Fruit fly (Drosophila melanogaster) whole organism, embryonic: Measurements from ENCODE around the gene bmm.
A peak's percentile ranks its signal among the peaks of the same experiment; 100 is the strongest.

ENCODE experiments used
- B-H1 ChIP-seq: fragments of 200-800 bp; sonication (Bioruptor generic); IDR thresholded peaks from 3 replicates; pipeline ENCODE4 v1.3.6; 2022; ENCODE audit warnings: missing biosample characterization, missing genetic modification characterization
- C15 ChIP-seq: fragments of 200-800 bp; sonication (Bioruptor generic); IDR thresholded peaks from 3 replicates; pipeline ENCODE4 v1.3.6; 2022; ENCODE audit warnings: missing biosample characterization, missing genetic modification characterization
- CG10543 ChIP-seq: fragments of 200-800 bp; sonication (Bioruptor generic); optimal IDR thresholded peaks from 3 replicates; lab custom pipeline; 2017; ENCODE audit warnings: missing biosample characterization, mild to moderate bottlenecking, missing genetic modification characterization, moderate library complexity
- CG10979 ChIP-seq: fragments of 200-800 bp; sonication (Bioruptor generic); optimal IDR thresholded peaks from 2 replicates; lab custom pipeline; 2018; ENCODE audit warnings: missing biosample characterization, mild to moderate bottlenecking, missing genetic modification characterization, moderate library complexity
- CG11695 ChIP-seq: fragments of 200-800 bp; sonication (Bioruptor generic); IDR thresholded peaks from 3 replicates; pipeline ENCODE4 v1.3.6; 2022; ENCODE audit warnings: missing biosample characterization, missing genetic modification characterization
- CG12071 ChIP-seq: fragments of 200-800 bp; sonication (Bioruptor generic); optimal IDR thresholded peaks from 3 replicates; lab custom pipeline; 2018; ENCODE audit warnings: missing biosample characterization, mild to moderate bottlenecking, missing genetic modification characterization
- CG12104 ChIP-seq: fragments of 200-800 bp; sonication (Bioruptor generic); optimal IDR thresholded peaks from 3 replicates; lab custom pipeline; 2016; ENCODE audit warnings: missing biosample characterization, missing genetic modification characterization
- CG2199 ChIP-seq: fragments of 200-800 bp; sonication (Bioruptor generic); IDR thresholded peaks from 3 replicates; pipeline ENCODE4 v1.3.6; 2022; ENCODE audit warnings: missing biosample characterization, missing genetic modification characterization
- CG34376 ChIP-seq: fragments of 200-800 bp; sonication (Bioruptor generic); optimal IDR thresholded peaks from 2 replicates; lab custom pipeline; 2018; ENCODE audit warnings: missing biosample characterization, mild to moderate bottlenecking, missing genetic modification characterization
- CG7839 ChIP-seq: fragments of 200-800 bp; sonication (Bioruptor generic); optimal IDR thresholded peaks from 3 replicates; lab custom pipeline; 2018; ENCODE audit warnings: missing biosample characterization, mild to moderate bottlenecking, missing genetic modification characterization, moderate library complexity
- CG8290 ChIP-seq, 3 experiments: fragments of 200-800 bp; sonication (Bioruptor generic); optimal IDR thresholded peaks; 2 replicates each; lab custom pipeline; 2016 to 2019; ENCODE audit warnings: missing biosample characterization in 3 of 3, missing genetic modification characterization in 3 of 3, mild to moderate bottlenecking in 2 of 3, moderate library complexity in 1 of 3
- CG8478 ChIP-seq: fragments of >200 bp; optimal IDR thresholded peaks from 2 replicates; lab custom pipeline; 2018
- CG9437 ChIP-seq: fragments of 200-800 bp; sonication (Bioruptor generic); optimal IDR thresholded peaks from 2 replicates; lab custom pipeline; 2018; ENCODE audit warnings: missing biosample characterization, mild to moderate bottlenecking, missing genetic modification characterization
- CHES-1-like ChIP-seq: fragments of 200-800 bp; sonication (Bioruptor generic); optimal IDR thresholded peaks from 2 replicates; lab custom pipeline; 2016; ENCODE audit warnings: missing biosample characterization, missing genetic modification characterization
- CoRest ChIP-seq: fragments of 200-800 bp; sonication (Bioruptor generic); optimal IDR thresholded peaks from 3 replicates; lab custom pipeline; 2018; ENCODE audit warnings: missing biosample characterization, mild to moderate bottlenecking, missing genetic modification characterization, moderate library complexity
- ERR ChIP-seq: fragments of 200-800 bp; sonication (Bioruptor generic); optimal IDR thresholded peaks from 2 replicates; lab custom pipeline; 2016; ENCODE audit warnings: missing biosample characterization, missing genetic modification characterization
- Hey ChIP-seq: fragments of 200-800 bp; sonication (Bioruptor generic); optimal IDR thresholded peaks from 3 replicates; lab custom pipeline; 2018; ENCODE audit warnings: missing biosample characterization, mild to moderate bottlenecking, missing genetic modification characterization
- Kr ChIP-seq: fragments of 200-800 bp; sonication (Bioruptor generic); optimal IDR thresholded peaks from 2 replicates; lab custom pipeline; 2017; ENCODE audit warnings: missing biosample characterization, mild to moderate bottlenecking, missing genetic modification characterization
- Med ChIP-seq: fragments of 200-800 bp; sonication (Bioruptor generic); peaks from one replicate; lab custom pipeline; 2016; ENCODE audit warnings: missing biosample characterization, missing genetic modification characterization, mild to moderate bottlenecking, inconsistent platforms, moderate library complexity
- Ptx1 ChIP-seq: fragments of 200-800 bp; sonication (Bioruptor generic); IDR thresholded peaks from 2 replicates; pipeline ENCODE4 v1.3.6; 2022; ENCODE audit warnings: missing biosample characterization, missing genetic modification characterization
- cad ChIP-seq: fragments of >200 bp; optimal IDR thresholded peaks from 2 replicates; lab custom pipeline; 2017; ENCODE audit warnings: missing biosample characterization, missing genetic modification characterization
- eve ChIP-seq, 2 experiments: fragments of >200 bp; optimal IDR thresholded peaks; 2 replicates each; lab custom pipeline; 2017; ENCODE audit warnings: missing biosample characterization in 2 of 2, missing genetic modification characterization in 2 of 2
- exex ChIP-seq: fragments of 200-800 bp; sonication (Bioruptor generic); optimal IDR thresholded peaks from 4 replicates; lab custom pipeline; 2018; ENCODE audit warnings: missing biosample characterization, mild to moderate bottlenecking, missing genetic modification characterization, moderate library complexity
- kni ChIP-seq: fragments of 200-800 bp; sonication (Bioruptor generic); optimal IDR thresholded peaks from 3 replicates; lab custom pipeline; 2017; ENCODE audit warnings: mild to moderate bottlenecking, missing biosample characterization, missing genetic modification reagents, missing genetic modification characterization
- knrl ChIP-seq: fragments of 200-800 bp; sonication (Bioruptor generic); IDR thresholded peaks from 3 replicates; pipeline ENCODE4 v1.3.6; 2022; ENCODE audit warnings: missing biosample characterization, missing genetic modification characterization; ENCODE audit not compliant: partially characterized antibody
- mirr ChIP-seq: fragments of 200-800 bp; sonication (Bioruptor generic); optimal IDR thresholded peaks from 3 replicates; lab custom pipeline; 2018; ENCODE audit warnings: missing biosample characterization, mild to moderate bottlenecking, missing genetic modification characterization
- nerfin-1 ChIP-seq: fragments of 200-800 bp; sonication (Bioruptor generic); optimal IDR thresholded peaks from 3 replicates; lab custom pipeline; 2019; ENCODE audit warnings: missing biosample characterization, mild to moderate bottlenecking, missing genetic modification characterization, moderate library complexity
- nom ChIP-seq: fragments of 200-800 bp; sonication (Bioruptor generic); optimal IDR thresholded peaks from 2 replicates; lab custom pipeline; 2017; ENCODE audit warnings: missing biosample characterization, missing genetic modification characterization, mild to moderate bottlenecking, moderate library complexity, missing genetic modification reagents
- pfk ChIP-seq: fragments of 200-800 bp; sonication (Bioruptor generic); optimal IDR thresholded peaks from 2 replicates; lab custom pipeline; 2018; ENCODE audit warnings: missing biosample characterization, mild to moderate bottlenecking, missing genetic modification characterization, moderate library complexity
- sd ChIP-seq: fragments of 200-800 bp; sonication (Bioruptor generic); optimal IDR thresholded peaks from 3 replicates; lab custom pipeline; 2018; ENCODE audit warnings: missing biosample characterization, mild to moderate bottlenecking, missing genetic modification characterization, moderate library complexity
- sens ChIP-seq: fragments of 200-800 bp; sonication (Bioruptor generic); peaks from one replicate; lab custom pipeline; 2016; ENCODE audit warnings: missing biosample characterization, missing genetic modification characterization
- sug ChIP-seq: fragments of 200-800 bp; optimal IDR thresholded peaks from 2 replicates; lab custom pipeline; 2019; ENCODE audit warnings: missing biosample characterization, mild to moderate bottlenecking, missing genetic modification characterization, moderate library complexity

The bmm gene

dm6 chr3L:14784241-14784948, 1.8 kb downstream of the bmm start:
- TF ChIP-seq CG8478 (lab: Kevin White, UChicago) = no peak
- peak; percentile 95 for TF ChIP-seq sd (tag; lab: Kevin White, UChicago)

DNA sequence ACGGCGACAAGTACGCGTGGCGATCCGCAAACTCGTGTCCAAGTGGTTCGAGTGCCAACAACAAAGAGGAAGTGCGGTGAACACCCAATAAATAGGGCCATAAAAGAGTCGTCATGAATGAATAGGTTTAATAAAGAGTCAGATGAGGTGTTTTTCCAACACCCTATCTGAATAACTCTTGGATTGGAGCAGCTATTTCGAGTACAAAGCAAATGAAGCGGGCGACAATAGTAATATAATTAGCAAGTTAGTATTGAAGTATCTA, 2.9 kb downstream of the bmm start:
- TF ChIP-seq Kr (GFP tag; lab: Kevin White, UChicago) (no peak), mirr (GFP tag; lab: Kevin White, UChicago) (peak; percentile 11), Med (peak; percentile 66), exex (tag; lab: Kevin White, UChicago) (peak; percentile 28), cad (peak; percentile 46), CG12071 (GFP tag; lab: Kevin White, UChicago) (no peak), CG8290 (GFP tag; optimal IDR thresholded peaks at IDR 0.05; lab: Kevin White, UChicago) (no peak), CG8290 (tag; optimal IDR thresholded peaks at IDR 0.05; lab: Kevin White, UChicago) (peak in 1 of 2 experiments; percentile 11), Hey (tag; lab: Kevin White, UChicago) (peak; percentile 12)

DNA sequence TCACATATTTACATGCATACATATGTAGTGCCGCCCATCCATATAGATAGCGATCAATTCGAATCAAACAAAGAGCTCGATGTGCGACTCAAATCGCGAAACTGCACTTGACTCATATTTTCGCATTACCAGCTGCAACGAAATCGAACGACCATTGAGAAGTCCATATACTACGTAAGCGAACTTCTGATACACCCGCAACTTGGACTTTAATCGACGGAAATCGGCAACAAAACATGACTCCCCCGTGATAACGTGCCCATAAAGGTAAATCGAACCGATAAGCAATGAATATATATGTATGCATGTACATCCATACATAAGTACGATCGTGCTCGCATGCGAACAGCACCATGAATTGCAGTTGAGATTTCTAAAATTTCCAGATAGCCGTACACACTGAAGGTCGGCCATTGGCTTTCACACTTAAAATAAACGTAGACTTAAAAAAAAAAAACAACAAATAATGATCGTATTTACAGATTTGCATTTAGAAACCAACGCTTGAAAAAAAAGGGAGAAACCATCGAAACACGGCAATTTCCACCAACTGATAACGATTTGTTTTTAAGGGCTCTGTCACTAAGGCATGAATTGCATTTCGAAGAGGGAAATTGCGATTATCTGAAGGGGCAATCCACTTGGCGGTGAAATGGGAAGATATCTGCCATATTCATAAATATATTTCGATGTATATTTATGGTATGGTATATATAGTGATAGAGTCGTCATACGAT, 3.4 kb downstream of the bmm start:
- TF ChIP-seq sens (GFP tag; lab: Kevin White, UChicago) (peak; percentile 41), C15 (no peak), CG11695 (GFP tag; lab: Robert Waterston, UW) (0 out of 3 replicates have a peak, but pooled peaks have one; percentile 18), sug (tag; lab: Kevin White, UChicago) (peak; percentile 59), kni (GFP tag; lab: Kevin White, UChicago) (peak; percentile 46), CG10543 (peak; percentile 15), ERR (GFP tag; lab: Kevin White, UChicago) (peak; percentile 5), pfk (GFP tag; lab: Kevin White, UChicago) (no peak), eve (GFP tag; optimal IDR thresholded peaks at IDR 0.05; lab: Kevin White, UChicago) (peak in 1 of 2 experiments; percentile 29), nom (peak; percentile 52), CG34376 (GFP tag; lab: Kevin White, UChicago) (no peak)

- TF ChIP-seq CG7839 (tag; lab: Kevin White, UChicago) = no peak
- TF ChIP-seq CG10979 = no peak
- peak; percentile 40 for TF ChIP-seq CG9437
- TF ChIP-seq CG12104 (GFP tag; lab: Kevin White, UChicago) = peak; percentile 43
- no peak for TF ChIP-seq knrl (GFP tag; lab: Robert Waterston, UW)
- TF ChIP-seq Ptx1 (GFP tag; lab: Robert Waterston, UW) = 0 out of 2 replicates have a peak, but pooled peaks have one; percentile 4
- TF ChIP-seq CoRest (tag; lab: Kevin White, UChicago) = peak; percentile 32
- TF ChIP-seq CHES-1-like (GFP tag; lab: Kevin White, UChicago) = no peak
- peak; percentile 59 for TF ChIP-seq nerfin-1 (tag; lab: Kevin White, UChicago)
- 0 out of 3 replicates have a peak, but pooled peaks have one; percentile 15 for TF ChIP-seq CG2199 (GFP tag; lab: Robert Waterston, UW)
- 0 out of 3 replicates have a peak, but pooled peaks have one; percentile 6 for TF ChIP-seq B-H1
Measured at dm6 chr3L:14781863-14782218, 4.4 kb downstream of the bmm start.
